Fruit fly (Drosophila melanogaster) whole organism, embryonic: ENCODE data around the gene cort.

Experiments used
- Abd-B ChIP-seq: fragments of 200-800 bp; sonication (Bioruptor generic); optimal IDR thresholded peaks from 2 replicates; lab custom pipeline; 2018; ENCODE audit warnings: missing biosample characterization, mild to moderate bottlenecking, missing genetic modification characterization, moderate library complexity
- B-H2 ChIP-seq: fragments of 200-800 bp; sonication (Bioruptor generic); optimal IDR thresholded peaks from 2 replicates; lab custom pipeline; 2018; ENCODE audit warnings: missing biosample characterization, mild to moderate bottlenecking, missing genetic modification characterization
- CG10462 ChIP-seq: fragments of 200-800 bp; sonication (Bioruptor generic); optimal IDR thresholded peaks from 2 replicates; lab custom pipeline; 2016; ENCODE audit warnings: missing biosample characterization, missing genetic modification characterization
- CG10979 ChIP-seq: fragments of 200-800 bp; sonication (Bioruptor generic); optimal IDR thresholded peaks from 2 replicates; lab custom pipeline; 2018; ENCODE audit warnings: missing biosample characterization, mild to moderate bottlenecking, missing genetic modification characterization, moderate library complexity
- CG15696 ChIP-seq: fragments of 200-800 bp; sonication (Bioruptor generic); optimal IDR thresholded peaks from 2 replicates; lab custom pipeline; 2019; ENCODE audit warnings: missing biosample characterization, mild to moderate bottlenecking, missing genetic modification characterization, moderate library complexity
- CG1832 ChIP-seq: fragments of 200-800 bp; sonication (Bioruptor generic); optimal IDR thresholded peaks from 2 replicates; lab custom pipeline; 2017; ENCODE audit warnings: missing biosample characterization, mild to moderate bottlenecking, missing genetic modification characterization, inconsistent platforms
- CG31224 ChIP-seq: fragments of 200-800 bp; sonication (Bioruptor generic); IDR thresholded peaks from 2 replicates; pipeline ENCODE4 v1.3.6; 2022; ENCODE audit warnings: missing biosample characterization, missing genetic modification characterization
- CG34422 ChIP-seq: fragments of 200-800 bp; sonication (Bioruptor generic); IDR thresholded peaks from 3 replicates; pipeline ENCODE4 v1.3.6; 2022; ENCODE audit warnings: missing biosample characterization, missing genetic modification characterization
- CG3726 ChIP-seq: fragments of 200-800 bp; sonication (Bioruptor generic); IDR thresholded peaks from 3 replicates; pipeline ENCODE4, ENCODE4 v1.3.6; 2022; ENCODE audit warnings: missing biosample characterization, missing genetic modification characterization
- CG4282 ChIP-seq: fragments of 200-800 bp; sonication (Bioruptor generic); optimal IDR thresholded peaks from 2 replicates; lab custom pipeline; 2016; ENCODE audit warnings: missing biosample characterization, missing genetic modification characterization
- CG4328 ChIP-seq: fragments of 200-800 bp; sonication (Bioruptor generic); optimal IDR thresholded peaks from 3 replicates; lab custom pipeline; 2017; ENCODE audit warnings: missing biosample characterization, missing genetic modification reagents, missing genetic modification characterization
- CG4617 ChIP-seq: fragments of 200-800 bp; sonication (Bioruptor generic); optimal IDR thresholded peaks from 3 replicates; lab custom pipeline; 2016; ENCODE audit warnings: missing biosample characterization, missing genetic modification characterization, borderline replicate concordance
- CG4730 ChIP-seq: fragments of 200-800 bp; sonication (Bioruptor generic); IDR thresholded peaks from 2 replicates; pipeline ENCODE4 v1.3.6; 2022; ENCODE audit warnings: missing biosample characterization, missing genetic modification characterization
- CG6791 ChIP-seq: fragments of 200-800 bp; sonication (Bioruptor generic); IDR thresholded peaks from 3 replicates; pipeline ENCODE4 v1.3.6; 2022; ENCODE audit warnings: missing biosample characterization, missing genetic modification characterization; ENCODE audit not compliant: partially characterized antibody
- CG9932 ChIP-seq: fragments of 200-800 bp; sonication (Bioruptor generic); IDR thresholded peaks from 2 replicates; pipeline ENCODE4 v1.3.6; 2022; ENCODE audit warnings: missing biosample characterization, missing genetic modification characterization
- CTCF ChIP-seq: fragments of 200-800 bp; sonication (Bioruptor generic); optimal IDR thresholded peaks from 2 replicates; lab custom pipeline; 2017; ENCODE audit warnings: missing biosample characterization, mild to moderate bottlenecking, missing genetic modification characterization, moderate library complexity
- D19B ChIP-seq: fragments of 200-800 bp; sonication (Bioruptor generic); optimal IDR thresholded peaks from 2 replicates; lab custom pipeline; 2017; ENCODE audit warnings: missing biosample characterization, mild to moderate bottlenecking, missing genetic modification characterization
- Hey ChIP-seq: fragments of 200-800 bp; sonication (Bioruptor generic); optimal IDR thresholded peaks from 3 replicates; lab custom pipeline; 2018; ENCODE audit warnings: missing biosample characterization, mild to moderate bottlenecking, missing genetic modification characterization
- NFAT ChIP-seq: fragments of 200-800 bp; sonication (Bioruptor generic); IDR thresholded peaks from 2 replicates; pipeline ENCODE4 v1.3.6; 2022; ENCODE audit warnings: missing biosample characterization, missing genetic modification characterization
- Ptx1 ChIP-seq: fragments of 200-800 bp; sonication (Bioruptor generic); IDR thresholded peaks from 2 replicates; pipeline ENCODE4 v1.3.6; 2022; ENCODE audit warnings: missing biosample characterization, missing genetic modification characterization
- Rfx ChIP-seq: fragments of 200-800 bp; sonication (Bioruptor generic); IDR thresholded peaks from 2 replicates; pipeline ENCODE4 v1.3.6; 2022; ENCODE audit warnings: missing biosample characterization, missing genetic modification characterization
- Rx ChIP-seq: fragments of 200-800 bp; sonication (Bioruptor generic); IDR thresholded peaks from 2 replicates; pipeline ENCODE4 v1.3.6; 2022; ENCODE audit warnings: missing biosample characterization, missing genetic modification characterization
- Scr ChIP-seq: fragments of 200-800 bp; sonication (Bioruptor generic); IDR thresholded peaks from 2 replicates; pipeline ENCODE4 v1.3.6; 2022; ENCODE audit warnings: missing biosample characterization, missing genetic modification characterization; ENCODE audit not compliant: partially characterized antibody
- Side ChIP-seq: fragments of 200-800 bp; sonication (Bioruptor generic); optimal IDR thresholded peaks from 2 replicates; lab custom pipeline; 2016; ENCODE audit warnings: missing biosample characterization, missing genetic modification characterization
- Vsx1 ChIP-seq: fragments of 200-800 bp; sonication (Bioruptor generic); optimal IDR thresholded peaks from 2 replicates; lab custom pipeline; 2017; ENCODE audit warnings: missing biosample characterization, mild to moderate bottlenecking, missing genetic modification characterization, missing genetic modification reagents
- Xbp1 ChIP-seq: fragments of 200-800 bp; sonication (Bioruptor generic); optimal IDR thresholded peaks from 3 replicates; lab custom pipeline; 2016; ENCODE audit warnings: missing biosample characterization, mild to moderate bottlenecking, missing genetic modification characterization
- ab ChIP-seq: fragments of 200-800 bp; sonication (Bioruptor generic); optimal IDR thresholded peaks from 2 replicates; lab custom pipeline; 2016; ENCODE audit warnings: missing biosample characterization, missing genetic modification characterization
- ap ChIP-seq: fragments of 200-800 bp; sonication (Bioruptor generic); IDR thresholded peaks from 2 replicates; pipeline ENCODE4 v1.3.6; 2022; ENCODE audit warnings: missing biosample characterization, missing genetic modification characterization
- ase ChIP-seq: fragments of 200-800 bp; sonication (Bioruptor generic); IDR thresholded peaks from 3 replicates; pipeline ENCODE4 v1.3.6; 2022; ENCODE audit warnings: missing biosample characterization, missing genetic modification characterization
- bigmax ChIP-seq: fragments of 200-800 bp; sonication (Bioruptor generic); optimal IDR thresholded peaks from 2 replicates; lab custom pipeline; 2018; ENCODE audit warnings: missing biosample characterization, mild to moderate bottlenecking, missing genetic modification characterization
- chif ChIP-seq, 2 experiments: fragments of 200-800 bp; sonication (Bioruptor generic); optimal IDR thresholded peaks; 3 replicates each; lab custom pipeline; 2016; ENCODE audit warnings: missing biosample characterization in 2 of 2, missing genetic modification characterization in 2 of 2
- chn ChIP-seq: fragments of 200-800 bp; sonication (Bioruptor generic); optimal IDR thresholded peaks from 2 replicates; lab custom pipeline; 2016; ENCODE audit warnings: missing biosample characterization, missing genetic modification characterization
- dati ChIP-seq: fragments of 200-800 bp; sonication (Bioruptor generic); IDR thresholded peaks from 2 replicates; pipeline ENCODE4 v1.3.6; 2022; ENCODE audit warnings: missing biosample characterization, missing genetic modification characterization
- dimm ChIP-seq: fragments of 200-800 bp; sonication (Bioruptor generic); IDR thresholded peaks from 2 replicates; pipeline ENCODE4 v1.3.6; 2022; ENCODE audit warnings: missing biosample characterization, missing genetic modification characterization
- emc ChIP-seq: fragments of 200-800 bp; sonication (Bioruptor generic); optimal IDR thresholded peaks from 2 replicates; lab custom pipeline; 2016; ENCODE audit warnings: missing biosample characterization, missing genetic modification characterization
- ftz-f1 ChIP-seq: fragments of 200-800 bp; sonication (Bioruptor generic); optimal IDR thresholded peaks from 2 replicates; lab custom pipeline; 2016; ENCODE audit warnings: missing biosample characterization, missing genetic modification characterization
- gro ChIP-seq: fragments of 200-800 bp; sonication (Bioruptor generic); optimal IDR thresholded peaks from 2 replicates; lab custom pipeline; 2016; ENCODE audit warnings: missing biosample characterization, missing genetic modification characterization
- gsb-n ChIP-seq: fragments of 200-800 bp; sonication (Bioruptor generic); optimal IDR thresholded peaks from 3 replicates; lab custom pipeline; 2018; ENCODE audit warnings: missing biosample characterization, mild to moderate bottlenecking, missing genetic modification characterization
- insv ChIP-seq, 2 experiments: fragments of 200-800 bp; sonication (Bioruptor generic); optimal IDR thresholded peaks; 3 replicates each; lab custom pipeline; 2016 to 2018; ENCODE audit warnings: missing biosample characterization in 2 of 2, missing genetic modification characterization in 2 of 2
- lbe ChIP-seq: fragments of 200-800 bp; sonication (Bioruptor generic); optimal IDR thresholded peaks from 2 replicates; lab custom pipeline; 2016; ENCODE audit warnings: missing biosample characterization, mild to moderate bottlenecking, missing genetic modification characterization
- lilli ChIP-seq: fragments of 200-800 bp; sonication (Bioruptor generic); optimal IDR thresholded peaks from 3 replicates; lab custom pipeline; 2016; ENCODE audit warnings: missing biosample characterization, missing genetic modification characterization
- nerfin-1 ChIP-seq: fragments of 200-800 bp; sonication (Bioruptor generic); optimal IDR thresholded peaks from 3 replicates; lab custom pipeline; 2019; ENCODE audit warnings: missing biosample characterization, mild to moderate bottlenecking, missing genetic modification characterization, moderate library complexity
- odd ChIP-seq: fragments of 200-800 bp; sonication (Bioruptor generic); optimal IDR thresholded peaks from 2 replicates; lab custom pipeline; 2017; ENCODE audit warnings: missing biosample characterization, mild to moderate bottlenecking, missing genetic modification characterization
- pfk ChIP-seq: fragments of 200-800 bp; sonication (Bioruptor generic); optimal IDR thresholded peaks from 2 replicates; lab custom pipeline; 2018; ENCODE audit warnings: missing biosample characterization, mild to moderate bottlenecking, missing genetic modification characterization, moderate library complexity
- pum ChIP-seq: fragments of 200-800 bp; sonication (Bioruptor generic); optimal IDR thresholded peaks from 2 replicates; lab custom pipeline; 2016; ENCODE audit warnings: missing biosample characterization, missing genetic modification characterization
- repo ChIP-seq: fragments of 200-800 bp; sonication (Bioruptor generic); optimal IDR thresholded peaks from 2 replicates; lab custom pipeline; 2016; ENCODE audit warnings: missing biosample characterization, missing genetic modification characterization
- schlank ChIP-seq: fragments of 200-800 bp; sonication (Bioruptor generic); optimal IDR thresholded peaks from 2 replicates; lab custom pipeline; 2018; ENCODE audit warnings: missing biosample characterization, mild to moderate bottlenecking, missing genetic modification characterization
- scrt ChIP-seq: fragments of 200-800 bp; sonication (Bioruptor generic); optimal IDR thresholded peaks from 2 replicates; lab custom pipeline; 2018; ENCODE audit warnings: missing biosample characterization, mild to moderate bottlenecking, missing genetic modification characterization, moderate library complexity
- sens-2 ChIP-seq: fragments of 200-800 bp; sonication (Bioruptor generic); IDR thresholded peaks from 2 replicates; pipeline ENCODE4 v1.3.6; 2022; ENCODE audit warnings: missing biosample characterization, missing genetic modification characterization
- slbo ChIP-seq: fragments of 200-800 bp; sonication (Bioruptor generic); IDR thresholded peaks from 2 replicates; pipeline ENCODE4 v1.3.6; 2022; ENCODE audit warnings: missing biosample characterization, missing genetic modification characterization
- sug ChIP-seq: fragments of 200-800 bp; optimal IDR thresholded peaks from 2 replicates; lab custom pipeline; 2019; ENCODE audit warnings: missing biosample characterization, mild to moderate bottlenecking, missing genetic modification characterization, moderate library complexity

cort gene

dm6 chr2L:6647103-6647711 is 29.2 kb downstream of the cort start (continued):
- peak; percentile 52 for TF ChIP-seq pfk (GFP tag; lab: Kevin White, UChicago)
- peak; percentile 91 for TF ChIP-seq dati
- TF ChIP-seq CG10979 (tag; lab: Kevin White, UChicago): peak; percentile 99
- peak; percentile 99 for TF ChIP-seq odd (GFP tag; lab: Kevin White, UChicago)
- peak; percentile 96 for TF ChIP-seq ab
- TF ChIP-seq CG4730 (GFP tag; lab: Robert Waterston, UW): peak; percentile 95
- TF ChIP-seq CG9932 (GFP tag; lab: Robert Waterston, UW): peak; percentile 92
- peak; percentile 86 for TF ChIP-seq lbe (GFP tag; lab: Kevin White, UChicago)
- TF ChIP-seq CG4328 (GFP tag; lab: Kevin White, UChicago): peak; percentile 97
- TF ChIP-seq schlank (tag; lab: Kevin White, UChicago): peak; percentile 94
- TF ChIP-seq nerfin-1 (tag; lab: Kevin White, UChicago): peak; percentile 97
- TF ChIP-seq repo (GFP tag; lab: Kevin White, UChicago): peak; percentile 98
- peak; percentile 97 for TF ChIP-seq ase (GFP tag; lab: Robert Waterston, UW)
- peak; percentile 98 for TF ChIP-seq CG34422 (GFP tag; lab: Robert Waterston, UW)
- peak; percentile 98 for TF ChIP-seq gro (GFP tag; lab: Kevin White, UChicago)
- peak; percentile 99 for TF ChIP-seq Xbp1
- peak; percentile 70 for TF ChIP-seq bigmax
- TF ChIP-seq Hey (tag; lab: Kevin White, UChicago): peak; percentile 80
- peak; percentile 99 for TF ChIP-seq chn
- TF ChIP-seq CG4282: peak; percentile 98
- peak; percentile 97 for TF ChIP-seq CG4617 (GFP tag; lab: Kevin White, UChicago)
- TF ChIP-seq D19B: peak; percentile 90
- TF ChIP-seq emc (GFP tag; lab: Kevin White, UChicago): peak; percentile 95
- TF ChIP-seq Vsx1: peak; percentile 97
- TF ChIP-seq CG31224 (GFP tag; lab: Robert Waterston, UW): peak; percentile 92
- peak; percentile 93 for TF ChIP-seq B-H2 (GFP tag; lab: Kevin White, UChicago)
- TF ChIP-seq NFAT (GFP tag; lab: Robert Waterston, UW): peak; percentile 96
- TF ChIP-seq Ptx1 (GFP tag; lab: Robert Waterston, UW): peak; percentile 98
- TF ChIP-seq CG6791 (GFP tag; lab: Robert Waterston, UW): peak; percentile 59; the same call in 1 of the 3 replicates
- TF ChIP-seq CG3726 (GFP tag; lab: Robert Waterston, UW): peak; percentile 96
- peak; percentile 73 for TF ChIP-seq ftz-f1
- peak; percentile 98 for TF ChIP-seq Side (GFP tag; lab: Kevin White, UChicago)
- TF ChIP-seq Abd-B (GFP tag; lab: Kevin White, UChicago): peak; percentile 97
- peak; percentile 98 for TF ChIP-seq pum (GFP tag; lab: Kevin White, UChicago)
- peak; percentile 97 for TF ChIP-seq Rfx (GFP tag; lab: Robert Waterston, UW)
- TF ChIP-seq CTCF: peak; percentile 78
- TF ChIP-seq Rx (GFP tag; lab: Robert Waterston, UW): peak; percentile 96
- TF ChIP-seq Scr (GFP tag; lab: Robert Waterston, UW): peak; percentile 46; the same call in 1 of the 2 replicates
- peak; percentile 92 for TF ChIP-seq dimm (GFP tag; lab: Robert Waterston, UW)
- peak; percentile 96 for TF ChIP-seq sens-2 (GFP tag; lab: Robert Waterston, UW)
- peak; percentile 98 for TF ChIP-seq lilli (GFP tag; lab: Kevin White, UChicago)
- TF ChIP-seq gsb-n (tag; lab: Kevin White, UChicago): peak; percentile 99
- TF ChIP-seq CG10462: peak; percentile 98
- peak; percentile 95 for TF ChIP-seq sug (tag; lab: Kevin White, UChicago)
- peak; percentile 97 for TF ChIP-seq ap (GFP tag; lab: Robert Waterston, UW)
- peak; percentile 97 for TF ChIP-seq slbo (GFP tag; lab: Robert Waterston, UW)
- TF ChIP-seq insv (GFP tag; optimal IDR thresholded peaks at IDR 0.05; lab: Kevin White, UChicago): peak; percentile 66 to 78
- no peak for TF ChIP-seq CG1832 (GFP tag; lab: Kevin White, UChicago)
- peak; percentile 98 to 99 for TF ChIP-seq chif (GFP tag; optimal IDR thresholded peaks at IDR 0.05; lab: Kevin White, UChicago)
- peak; percentile 89 for TF ChIP-seq scrt (GFP tag; lab: Kevin White, UChicago)
- peak; percentile 95 for TF ChIP-seq CG15696
